Worm (Caenorhabditis elegans) whole organism, mixed stage, embryonic: ENCODE results near the gene K07C11.7.

Experiments
- elt-3 ChIP-seq: fragments of 150-350 bp; optimal IDR thresholded peaks from 2 replicates; lab custom pipeline; 2014; ENCODE audit warnings: missing biosample characterization, missing genetic modification characterization
- lin-13 ChIP-seq: fragments of 150-350 bp; optimal IDR thresholded peaks from 2 replicates; lab custom pipeline; 2014; ENCODE audit warnings: missing biosample characterization, missing genetic modification characterization
- unc-62 ChIP-seq: fragments of 150-350 bp; optimal IDR thresholded peaks from 2 replicates; lab custom pipeline; 2014; ENCODE audit warnings: missing biosample characterization, missing genetic modification reagents, missing genetic modification characterization

- TF ChIP-seq lin-13 (tag; lab: Kevin White, UChicago) (no peak), elt-3 (tag; lab: Kevin White, UChicago) (no peak), unc-62 (GFP tag; lab: Kevin White, UChicago) (no peak)
Observed at ce11 chrV:8168219-8168962, 45.4 kb downstream of the K07C11.7 start, which contains the start of gene F20D6.8.
